Fruit fly (Drosophila melanogaster) whole organism, wandering third instar larva: ENCODE data around the gene CG17159.

ENCODE experiments used
- Abd-B ChIP-seq: fragments of >200 bp; optimal IDR thresholded peaks from 2 replicates; lab custom pipeline; 2017; ENCODE audit warnings: missing biosample characterization, missing genetic modification characterization
- Dfd ChIP-seq: fragments of >200 bp; optimal IDR thresholded peaks from 2 replicates; lab custom pipeline; 2017; ENCODE audit warnings: missing biosample characterization, missing genetic modification characterization
- GATAd ChIP-seq: sonication (Bioruptor generic); optimal IDR thresholded peaks from 2 replicates; lab custom pipeline; 2016; ENCODE audit warnings: missing biosample characterization, missing genetic modification characterization
- OdsH ChIP-seq: fragments of 200-800 bp; sonication (Bioruptor generic); optimal IDR thresholded peaks from 2 replicates; lab custom pipeline; 2016; ENCODE audit warnings: missing biosample characterization, mild to moderate bottlenecking, missing genetic modification characterization
- Sp1 ChIP-seq: fragments of 200-800 bp; sonication (Bioruptor generic); optimal IDR thresholded peaks from 3 replicates; lab custom pipeline; 2019; ENCODE audit warnings: missing biosample characterization, mild to moderate bottlenecking, missing genetic modification characterization, moderate library complexity
- Vsx2 ChIP-seq: fragments of 200-300, 225-300 bp; sonication (Bioruptor generic); optimal IDR thresholded peaks from 2 replicates; lab custom pipeline; 2018; ENCODE audit warnings: missing biosample characterization, missing genetic modification characterization; ENCODE audit not compliant: partially characterized antibody
- brk ChIP-seq: fragments of 200-800 bp; sonication (Bioruptor generic); optimal IDR thresholded peaks from 2 replicates; lab custom pipeline; 2016; ENCODE audit warnings: missing biosample characterization, mild to moderate bottlenecking, missing genetic modification characterization
- h ChIP-seq: fragments of 200-800 bp; sonication (Bioruptor generic); optimal IDR thresholded peaks from 3 replicates; lab custom pipeline; 2016; ENCODE audit warnings: missing biosample characterization, mild to moderate bottlenecking, missing genetic modification characterization
- sage ChIP-seq: fragments of 200-800 bp; sonication (Bioruptor generic); optimal IDR thresholded peaks from 2 replicates; lab custom pipeline; 2016; ENCODE audit warnings: missing biosample characterization, mild to moderate bottlenecking, missing genetic modification characterization
- usp ChIP-seq: fragments of >200 bp; optimal IDR thresholded peaks from 2 replicates; lab custom pipeline; 2017; ENCODE audit warnings: missing biosample characterization, missing genetic modification characterization
- woc ChIP-seq: sonication (Bioruptor generic); optimal IDR thresholded peaks from 2 replicates; lab custom pipeline; 2016; ENCODE audit warnings: missing biosample characterization, mild to moderate bottlenecking, missing genetic modification characterization

DNA sequence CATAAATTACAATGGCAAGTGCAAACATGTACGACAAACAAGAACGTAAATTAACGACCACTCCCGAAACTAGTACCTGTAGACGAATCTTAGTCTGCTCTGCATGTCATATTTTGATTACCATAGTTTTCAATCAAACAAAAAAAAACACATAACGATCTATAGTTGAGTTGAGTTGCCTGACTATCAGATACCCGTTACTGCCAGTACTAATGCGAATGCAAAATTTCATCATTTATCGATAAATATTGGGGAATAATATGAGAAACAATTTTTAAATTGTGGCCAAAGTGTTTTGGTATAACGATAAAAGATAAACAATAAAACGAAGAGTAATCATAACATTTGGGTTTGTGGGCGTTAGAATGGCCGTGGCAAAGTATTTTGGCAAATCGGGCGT is 2.0 kb downstream of the CG17159 start:
- no peak for TF ChIP-seq Dfd (GFP tag; lab: Kevin White, UChicago)
- no peak for TF ChIP-seq h (GFP tag; lab: Kevin White, UChicago)
- TF ChIP-seq sage (GFP tag; lab: Kevin White, UChicago) = no peak
- no peak for TF ChIP-seq usp (GFP tag; lab: Kevin White, UChicago)
- no peak for TF ChIP-seq OdsH (GFP tag; lab: Kevin White, UChicago)
- no peak for TF ChIP-seq Sp1 (GFP tag; lab: Kevin White, UChicago)
- TF ChIP-seq Vsx2 (GFP tag; lab: Kevin White, UChicago) = no peak
- no peak for TF ChIP-seq Abd-B (GFP tag; lab: Kevin White, UChicago)
- TF ChIP-seq brk (GFP tag; lab: Kevin White, UChicago) = no peak
- no peak for TF ChIP-seq woc (GFP tag; lab: Kevin White, UChicago)
- no peak for TF ChIP-seq GATAd (GFP tag; lab: Kevin White, UChicago)
